In genomic region chr3L:13286640-13287039, dm6 we compare ENCODE assay signal across 2 fruit fly cellular contexts.
TF ChIP-seq lines count a peak whose summit lies in the region.

No protein-coding gene starts in this region.

- no peak for TF ChIP-seq CTCF in whole organism, embryonic (GFP tag; optimal IDR thresholded peaks at IDR 0.05; lab: Kevin White, UChicago)

TF ChIP-seq in whole organism, adult, 20 proteins besides CTCF, POLR2A, EP300 and RAD21:
- TF ChIP-seq tj (GFP tag; optimal IDR thresholded peaks at IDR 0.05; lab: Kevin White, UChicago) (peak; percentile 78), CG33017 (tag; optimal IDR thresholded peaks at IDR 0.05; lab: Kevin White, UChicago) (no peak)

TF ChIP-seq in whole organism, embryonic, 481 proteins besides CTCF, POLR2A, EP300 and RAD21:
- TF ChIP-seq CG13894 (tag; optimal IDR thresholded peaks at IDR 0.05; lab: Kevin White, UChicago) (peak; percentile 57), bbx (GFP tag; IDR thresholded peaks at IDR 0.05; lab: Robert Waterston, UW; ENCODE audit: partially characterized antibody) (no peak), tin (GFP tag; optimal IDR thresholded peaks at IDR 0.05; lab: Kevin White, UChicago) (no peak), prd (optimal IDR thresholded peaks at IDR 0.05; lab: Kevin White, UChicago) (no peak), prd (GFP tag; IDR thresholded peaks at IDR 0.05; lab: Robert Waterston, UW) (no peak), sqz (GFP tag; optimal IDR thresholded peaks at IDR 0.05; lab: Kevin White, UChicago) (peak; percentile 51), CG11398 (GFP tag; optimal IDR thresholded peaks at IDR 0.05; lab: Kevin White, UChicago) (no peak), CG17829 (tag; optimal IDR thresholded peaks at IDR 0.05; lab: Kevin White, UChicago) (no peak), CG18262 (tag; optimal IDR thresholded peaks at IDR 0.05; lab: Kevin White, UChicago) (no peak), CG8281 (tag; optimal IDR thresholded peaks at IDR 0.05; lab: Kevin White, UChicago) (no peak), crol (GFP tag; IDR thresholded peaks at IDR 0.05; lab: Robert Waterston, UW) (0 out of 2 replicates have a peak, but pooled peaks have one; percentile 17), CG1024 (GFP tag; IDR thresholded peaks at IDR 0.05; lab: Robert Waterston, UW) (no peak), dimm (GFP tag; IDR thresholded peaks at IDR 0.05; lab: Robert Waterston, UW) (no peak), CG11695 (GFP tag; IDR thresholded peaks at IDR 0.05; lab: Robert Waterston, UW) (no peak), nom (GFP tag; optimal IDR thresholded peaks at IDR 0.05; lab: Kevin White, UChicago) (no peak), Drgx (GFP tag; IDR thresholded peaks at IDR 0.05; lab: Robert Waterston, UW) (no peak), dm (GFP tag; optimal IDR thresholded peaks at IDR 0.05; lab: Kevin White, UChicago) (no peak)
